Worm (Caenorhabditis elegans): ENCODE results near the gene F58D12.3.
"Not testable (repeated sequence)": the region's sequence is repeated elsewhere in the genome, so short reads cannot be mapped to it uniquely, and the experiment has no call there.

Gene F58D12.3

DNA sequence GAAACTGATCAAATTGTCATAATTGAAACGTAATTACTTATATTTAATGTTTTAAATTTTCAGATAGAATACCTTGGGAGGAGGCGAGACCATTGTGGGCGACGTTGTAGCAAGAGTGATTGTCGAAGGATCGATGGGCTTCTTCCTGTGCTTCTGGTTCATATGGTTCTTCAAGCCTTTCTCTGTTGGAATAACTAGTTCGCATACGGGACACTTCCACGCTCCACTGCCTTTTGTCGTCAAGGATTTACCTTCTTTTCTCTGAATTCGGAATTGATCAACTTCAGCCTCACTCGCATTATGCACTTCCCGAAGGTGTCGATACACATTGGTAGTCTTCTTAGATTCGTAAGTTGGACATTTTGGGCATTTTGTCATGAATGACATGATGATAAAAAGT, 8.4 kb upstream of the F58D12.3 start, which contains the start of gene F58D12.1:
F58D12.1 (plus strand) TSS at position 301 of the 400 bp plus-strand sequence.
- TF ChIP-seq ceh-32 (tag; optimal IDR thresholded peaks at IDR 0.05; ENCODE audit: poor library complexity); F26F4.8 (GFP tag; conservative IDR thresholded peaks at IDR 0.05); nhr-41 (GFP tag; IDR thresholded peaks at IDR 0.05): not testable (repeated sequence)

DNA sequence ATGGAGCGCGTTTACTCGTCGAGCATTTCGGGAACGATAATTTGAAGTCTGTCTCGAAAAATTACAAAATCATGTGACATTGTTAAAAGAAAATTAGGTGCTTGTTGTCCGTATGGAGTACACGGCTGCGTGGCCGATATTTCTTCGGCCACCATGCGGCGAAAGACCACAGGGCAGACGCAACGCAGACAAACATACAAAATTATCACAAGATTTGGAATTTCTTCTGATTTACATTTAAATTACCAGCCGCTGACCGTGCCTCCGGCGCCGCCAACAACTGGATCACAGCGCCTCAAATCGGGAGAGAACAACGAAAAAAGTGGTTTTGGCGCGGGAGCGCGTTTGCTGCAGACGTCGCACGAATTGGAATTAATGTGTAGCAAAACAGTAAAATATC, 2.5 kb upstream of the F58D12.3 start:
- TF ChIP-seq mdt-29 (GFP tag; IDR thresholded peaks at IDR 0.05) = peak; percentile 94
- TF ChIP-seq hif-1 (tag; optimal IDR thresholded peaks at IDR 0.05) = peak; percentile 61 to 94
- peak; percentile 83 for TF ChIP-seq lin-29 (GFP tag; IDR thresholded peaks at IDR 0.05)
- TF ChIP-seq nhr-102 (tag; optimal IDR thresholded peaks at IDR 0.05) = peak; percentile 95
- TF ChIP-seq dpl-1 (GFP tag; optimal IDR thresholded peaks at IDR 0.05) = peak; percentile 90
- TF ChIP-seq php-3 (GFP tag; IDR thresholded peaks at IDR 0.05) = peak; percentile 97
- TF ChIP-seq zfp-3 (GFP tag; conservative IDR thresholded peaks at IDR 0.05) = peak; percentile 96
- TF ChIP-seq mxl-2 (GFP tag; conservative IDR thresholded peaks at IDR 0.05) = peak; percentile 88
- TF ChIP-seq lin-15B (tag; optimal IDR thresholded peaks at IDR 0.05) = peak; percentile 14
- peak; percentile 100 for TF ChIP-seq mes-2 (tag; optimal IDR thresholded peaks at IDR 0.05; ENCODE audit: poor library complexity, severe bottlenecking)
- peak; percentile 98 for TF ChIP-seq hlh-30 (tag; optimal IDR thresholded peaks at IDR 0.05; ENCODE audit: insufficient read depth)
- peak; percentile 91 for TF ChIP-seq F37D6.2 (tag; optimal IDR thresholded peaks at IDR 0.05)
- TF ChIP-seq zip-2 (tag; optimal IDR thresholded peaks at IDR 0.05) = peak; percentile 69
- peak; percentile 57 for TF ChIP-seq spr-3 (GFP tag; optimal IDR thresholded peaks at IDR 0.05)
- TF ChIP-seq nhr-28 (tag; optimal IDR thresholded peaks at IDR 0.05) = peak; percentile 72
- peak; percentile 28 to 38 for TF ChIP-seq daf-16 (GFP tag; optimal IDR thresholded peaks at IDR 0.05)
- TF ChIP-seq daf-16 (tag; optimal IDR thresholded peaks at IDR 0.05) = peak; percentile 43
- peak; percentile 86 for TF ChIP-seq F44E2.7 (GFP tag; IDR thresholded peaks at IDR 0.05)
- peak; percentile 85 for TF ChIP-seq sdz-12 (GFP tag; optimal IDR thresholded peaks at IDR 0.05)
- peak; percentile 65 for TF ChIP-seq nhr-76 (tag; optimal IDR thresholded peaks at IDR 0.05)
- TF ChIP-seq arid-1 (GFP tag; conservative IDR thresholded peaks at IDR 0.05) = peak; percentile 94
- peak; percentile 39 for TF ChIP-seq jun-1 (tag; optimal IDR thresholded peaks at IDR 0.05)
- peak; percentile 59 for TF ChIP-seq ceh-32 (tag; optimal IDR thresholded peaks at IDR 0.05; ENCODE audit: poor library complexity)
- TF ChIP-seq lin-38 (GFP tag; IDR thresholded peaks at IDR 0.05) = peak; percentile 98
- peak; percentile 78 for TF ChIP-seq set-16 (GFP tag; IDR thresholded peaks at IDR 0.05)
- peak in 1 of 2 experiments; percentile 40 for TF ChIP-seq mdl-1 (tag; optimal IDR thresholded peaks at IDR 0.05)
- TF ChIP-seq nhr-42 (GFP tag; IDR thresholded peaks at IDR 0.05) = peak; percentile 97
- TF ChIP-seq nhr-6 (tag; optimal IDR thresholded peaks at IDR 0.05) = peak; percentile 87
- peak; percentile 18 for TF ChIP-seq F10B5.3 (tag; optimal IDR thresholded peaks at IDR 0.05)
- peak in 1 of 2 experiments; percentile 99 for TF ChIP-seq unc-62 (GFP tag; optimal IDR thresholded peaks at IDR 0.05 in 1 of 2)
- not testable (repeated sequence) for TF ChIP-seq unc-62 (tag; optimal IDR thresholded peaks at IDR 0.05)
- TF ChIP-seq ztf-7 (tag; optimal IDR thresholded peaks at IDR 0.05) = peak; percentile 70
- peak; percentile 55 to 97; a peak in 3 of 4 replicates for TF ChIP-seq madf-5 (GFP tag; IDR thresholded peaks at IDR 0.05)
- peak; percentile 89 for TF ChIP-seq T20F7.1 (GFP tag; optimal IDR thresholded peaks at IDR 0.05)
- TF ChIP-seq lir-3 (tag; optimal IDR thresholded peaks at IDR 0.05) = peak; percentile 26
- TF ChIP-seq lin-13 (GFP tag; optimal IDR thresholded peaks at IDR 0.05) = peak; percentile 80
- peak; percentile 42 to 93 for TF ChIP-seq lsy-2 (tag; optimal IDR thresholded peaks at IDR 0.05)
- peak; percentile 90 for TF ChIP-seq nhr-48 (tag; optimal IDR thresholded peaks at IDR 0.05)
- peak; percentile 61 for TF ChIP-seq nhr-11 (tag; optimal IDR thresholded peaks at IDR 0.05)
- peak; percentile 92 for TF ChIP-seq rbr-2 (tag; optimal IDR thresholded peaks at IDR 0.05)
- TF ChIP-seq T26A8.4 (GFP tag; IDR thresholded peaks at IDR 0.05) = peak; percentile 97
- TF ChIP-seq daf-8 (GFP tag; IDR thresholded peaks at IDR 0.05) = 0 out of 2 replicates have a peak, but pooled peaks have one; percentile 28
- peak; percentile 99 for TF ChIP-seq ZK337.2 (GFP tag; IDR thresholded peaks at IDR 0.05)
- peak; percentile 95 for TF ChIP-seq saeg-2 (GFP tag; IDR thresholded peaks at IDR 0.05)
- peak; percentile 96 for TF ChIP-seq ceh-44 (GFP tag; IDR thresholded peaks at IDR 0.05)
- peak; percentile 96 for TF ChIP-seq D1046.2 (GFP tag; IDR thresholded peaks at IDR 0.05)
